Comparison of ENCODE assay signal across 3 worm cellular contexts in genomic region chrII:2903748-2904147, ce11.
TF ChIP-seq lines count a peak whose summit lies in the region.

No protein-coding gene starts in this region.

TF ChIP-seq in whole organism, L1 larva, 84 proteins besides CTCF, POLR2A, EP300 and RAD21:
- TF ChIP-seq nhr-12 (tag; optimal IDR thresholded peaks at IDR 0.05; lab: Kevin White, UChicago), result no peak
- peak; percentile 81 for TF ChIP-seq ceh-8 (GFP tag; optimal IDR thresholded peaks at IDR 0.05; lab: Kevin White, UChicago)

TF ChIP-seq in whole organism, L4 larva, 104 proteins besides CTCF, POLR2A, EP300 and RAD21:
- TF ChIP-seq nhr-11 (tag; optimal IDR thresholded peaks at IDR 0.05; lab: Kevin White, UChicago) (no peak), cey-2 (tag; optimal IDR thresholded peaks at IDR 0.05; lab: Kevin White, UChicago; ENCODE audit: borderline replicate concordance, insufficient read depth) (no peak), set-16 (GFP tag; IDR thresholded peaks at IDR 0.05; lab: Robert Waterston, UW) (peak; percentile 96), dve-1 (tag; optimal IDR thresholded peaks at IDR 0.05; lab: Kevin White, UChicago; ENCODE audit: insufficient read depth) (no peak), pha-4 (GFP tag; IDR thresholded peaks at IDR 0.05; lab: Robert Waterston, UW) (peak; percentile 64; the same call in 1 of the 2 replicates), pha-4 (tag; optimal IDR thresholded peaks at IDR 0.05; lab: Kevin White, UChicago) (no peak), aha-1 (tag; lab: Kevin White, UChicago) (peak; percentile 63), skn-1 (tag; optimal IDR thresholded peaks at IDR 0.05; lab: Kevin White, UChicago) (no peak), ceh-82 (tag; optimal IDR thresholded peaks at IDR 0.05; lab: Kevin White, UChicago) (no peak), zfp-3 (GFP tag; conservative IDR thresholded peaks at IDR 0.05; lab: Robert Waterston, UW) (no peak), unc-62 (GFP tag; optimal IDR thresholded peaks at IDR 0.05 in 1 of 2; lab: Kevin White, UChicago) (no peak), unc-62 (tag; optimal IDR thresholded peaks at IDR 0.05; lab: Kevin White, UChicago) (no peak), F26F4.8 (GFP tag; conservative IDR thresholded peaks at IDR 0.05; lab: Robert Waterston, UW) (no peak), dmd-9 (GFP tag; IDR thresholded peaks at IDR 0.05; lab: Robert Waterston, UW) (no peak), daf-19 (GFP tag; conservative IDR thresholded peaks at IDR 0.05; lab: Robert Waterston, UW) (no peak), mxl-3 (GFP tag; optimal IDR thresholded peaks at IDR 0.05; lab: Kevin White, UChicago) (no peak), php-3 (GFP tag; IDR thresholded peaks at IDR 0.05; lab: Robert Waterston, UW) (no peak), lin-15B (tag; optimal IDR thresholded peaks at IDR 0.05; lab: Kevin White, UChicago) (no peak)

TF ChIP-seq in whole organism, young adult, 124 proteins besides CTCF, POLR2A, EP300 and RAD21:
- TF ChIP-seq nfya-1 (tag; optimal IDR thresholded peaks at IDR 0.05; lab: Kevin White, UChicago; ENCODE audit: borderline replicate concordance, insufficient read depth) (no peak), F57A8.1 (GFP tag; optimal IDR thresholded peaks at IDR 0.05; lab: Kevin White, UChicago) (no peak), ceh-40 (GFP tag; IDR thresholded peaks at IDR 0.05; lab: Robert Waterston, UW) (no peak), rec-8 (tag; optimal IDR thresholded peaks at IDR 0.05; lab: Kevin White, UChicago) (no peak), ztf-26 (tag; optimal IDR thresholded peaks at IDR 0.05; lab: Kevin White, UChicago) (no peak), mxl-1 (tag; optimal IDR thresholded peaks at IDR 0.05; lab: Kevin White, UChicago) (no peak), zfh-2 (GFP tag; conservative IDR thresholded peaks at IDR 0.05; lab: Robert Waterston, UW) (peak; percentile 78; the same call in 1 of the 2 replicates), dpff-1 (tag; optimal IDR thresholded peaks at IDR 0.05; lab: Kevin White, UChicago) (no peak), efl-1 (GFP tag; optimal IDR thresholded peaks at IDR 0.05; lab: Kevin White, UChicago) (no peak), Y56A3A.18 (GFP tag; IDR thresholded peaks at IDR 0.05; lab: Robert Waterston, UW) (no peak), egrh-3 (GFP tag; IDR thresholded peaks at IDR 0.05; lab: Robert Waterston, UW) (peak; percentile 97), zim-3 (tag; optimal IDR thresholded peaks at IDR 0.05; lab: Kevin White, UChicago) (no peak), F55B11.4 (tag; optimal IDR thresholded peaks at IDR 0.05; lab: Kevin White, UChicago; ENCODE audit: borderline replicate concordance, insufficient read depth) (no peak), ceh-79 (tag; optimal IDR thresholded peaks at IDR 0.05; lab: Kevin White, UChicago) (no peak), lin-35 (GFP tag; optimal IDR thresholded peaks at IDR 0.05; lab: Kevin White, UChicago) (no peak), F33H1.4 (GFP tag; IDR thresholded peaks at IDR 0.05; lab: Robert Waterston, UW) (no peak)
